Worm (Caenorhabditis elegans) whole organism, mixed stage, embryonic: Measurements from ENCODE around the gene pro-2.

Experiments
- blmp-1 ChIP-seq: fragments of 150-350 bp; optimal IDR thresholded peaks from 2 replicates; lab custom pipeline; 2014; ENCODE audit warnings: missing biosample characterization, missing genetic modification characterization
- ceh-39 ChIP-seq: fragments of 150-350 bp; optimal IDR thresholded peaks from 2 replicates; lab custom pipeline; 2014; ENCODE audit warnings: missing biosample characterization, missing genetic modification characterization
- ceh-43 ChIP-seq: fragments of 200-800 bp; sonication (Bioruptor generic); optimal IDR thresholded peaks from 2 replicates; lab custom pipeline; 2018; ENCODE audit warnings: mild to moderate bottlenecking, missing genetic modification characterization, moderate library complexity, missing compliant biosample characterization
- ceh-83 ChIP-seq: fragments of 200-800 bp; sonication (Bioruptor generic); optimal IDR thresholded peaks from 2 replicates; lab custom pipeline; 2018; ENCODE audit warnings: mild to moderate bottlenecking, missing genetic modification characterization, missing compliant biosample characterization
- ces-1 ChIP-seq: fragments of 150-350 bp; optimal IDR thresholded peaks from 2 replicates; lab custom pipeline; 2014; ENCODE audit warnings: missing biosample characterization, missing genetic modification reagents, missing genetic modification characterization
- cnd-1 ChIP-seq: fragments of 200-800 bp; sonication (Bioruptor generic); optimal IDR thresholded peaks from 2 replicates; lab custom pipeline; 2018; ENCODE audit warnings: mild to moderate bottlenecking, missing genetic modification characterization, missing compliant biosample characterization
- drap-1 ChIP-seq: fragments of 200-800 bp; sonication (Bioruptor generic); optimal IDR thresholded peaks from 3 replicates; lab custom pipeline; 2018; ENCODE audit warnings: mild to moderate bottlenecking, missing genetic modification characterization, missing compliant biosample characterization
- elt-1 ChIP-seq: sonication (generic microtip); optimal IDR thresholded peaks from 2 replicates; lab custom pipeline; 2017; ENCODE audit warnings: missing genetic modification characterization, mild to moderate bottlenecking, missing compliant biosample characterization, antibody characterized with exemption, moderate library complexity, borderline replicate concordance; ENCODE audit not compliant: insufficient read depth
- elt-3 ChIP-seq: fragments of 150-350 bp; optimal IDR thresholded peaks from 2 replicates; lab custom pipeline; 2014; ENCODE audit warnings: missing biosample characterization, missing genetic modification characterization
- flh-1 ChIP-seq: fragments of 200-800 bp; sonication (Bioruptor generic); optimal IDR thresholded peaks from 2 replicates; lab custom pipeline; 2018; ENCODE audit warnings: mild to moderate bottlenecking, missing genetic modification characterization, moderate library complexity, missing compliant biosample characterization
- ham-2 ChIP-seq: fragments of 200-800 bp; sonication (Bioruptor generic); optimal IDR thresholded peaks from 2 replicates; lab custom pipeline; 2018; ENCODE audit warnings: mild to moderate bottlenecking, missing genetic modification characterization, missing compliant biosample characterization
- lin-13 ChIP-seq: fragments of 150-350 bp; optimal IDR thresholded peaks from 2 replicates; lab custom pipeline; 2014; ENCODE audit warnings: missing biosample characterization, missing genetic modification characterization
- lsy-2 ChIP-seq: fragments of 150-350 bp; optimal IDR thresholded peaks from 2 replicates; lab custom pipeline; 2014; ENCODE audit warnings: missing biosample characterization, missing genetic modification characterization
- mab-5 ChIP-seq: fragments of 150-350 bp; optimal IDR thresholded peaks from 2 replicates; lab custom pipeline; 2014; ENCODE audit warnings: missing biosample characterization, missing genetic modification characterization
- mep-1 ChIP-seq: fragments of 150-350 bp; optimal IDR thresholded peaks from 2 replicates; lab custom pipeline; 2017; ENCODE audit warnings: missing biosample characterization, missing genetic modification reagents, missing genetic modification characterization, inconsistent platforms
- mls-2 ChIP-seq: sonication (generic microtip); optimal IDR thresholded peaks from 2 replicates; lab custom pipeline; 2016; ENCODE audit warnings: mild to moderate bottlenecking, missing genetic modification characterization, moderate library complexity, missing compliant biosample characterization
- nhr-12 ChIP-seq: fragments of 150-350 bp; optimal IDR thresholded peaks from 2 replicates; lab custom pipeline; 2014; ENCODE audit warnings: missing biosample characterization, missing genetic modification characterization
- nhr-2 ChIP-seq: fragments of 150-350 bp; optimal IDR thresholded peaks from 2 replicates; lab custom pipeline; 2014; ENCODE audit warnings: missing biosample characterization, missing genetic modification characterization
- nhr-237 ChIP-seq: fragments of 150-350 bp; optimal IDR thresholded peaks from 2 replicates; lab custom pipeline; 2014; ENCODE audit warnings: missing biosample characterization, missing genetic modification characterization
- nhr-28 ChIP-seq: fragments of 150-350 bp; optimal IDR thresholded peaks from 2 replicates; lab custom pipeline; 2014; ENCODE audit warnings: missing biosample characterization, missing genetic modification characterization
- nhr-76 ChIP-seq: sonication (generic microtip); optimal IDR thresholded peaks from 2 replicates; lab custom pipeline; 2017; ENCODE audit warnings: missing biosample characterization, missing genetic modification characterization
- pha-4 ChIP-seq: fragments of 150-350 bp; optimal IDR thresholded peaks from 2 replicates; lab custom pipeline; 2018; ENCODE audit warnings: missing biosample characterization, missing genetic modification reagents, missing genetic modification characterization
- sem-2 ChIP-seq: fragments of 200-800 bp; sonication (Bioruptor generic); optimal IDR thresholded peaks from 2 replicates; lab custom pipeline; 2018; ENCODE audit warnings: mild to moderate bottlenecking, missing genetic modification characterization, missing compliant biosample characterization
- sptf-1 ChIP-seq: sonication (generic microtip); optimal IDR thresholded peaks from 2 replicates; lab custom pipeline; 2017; ENCODE audit warnings: mild to moderate bottlenecking, missing genetic modification characterization, moderate library complexity, missing compliant biosample characterization
- tbx-8 ChIP-seq: fragments of 200-800 bp; sonication (Bioruptor generic); optimal IDR thresholded peaks from 2 replicates; lab custom pipeline; 2018; ENCODE audit warnings: mild to moderate bottlenecking, missing genetic modification characterization, moderate library complexity, missing compliant biosample characterization
- unc-120 ChIP-seq: sonication (generic microtip); optimal IDR thresholded peaks from 2 replicates; lab custom pipeline; 2017; ENCODE audit warnings: missing genetic modification characterization, missing compliant biosample characterization; ENCODE audit not compliant: poor library complexity, severe bottlenecking
- unc-39 ChIP-seq: fragments of 150-350 bp; optimal IDR thresholded peaks from 2 replicates; lab custom pipeline; 2014; ENCODE audit warnings: missing biosample characterization, missing genetic modification characterization
- unc-62 ChIP-seq: fragments of 150-350 bp; optimal IDR thresholded peaks from 2 replicates; lab custom pipeline; 2014; ENCODE audit warnings: missing biosample characterization, missing genetic modification reagents, missing genetic modification characterization
- zip-8 ChIP-seq: fragments of 150-350 bp; optimal IDR thresholded peaks from 2 replicates; lab custom pipeline; 2014; ENCODE audit warnings: missing biosample characterization, missing genetic modification characterization
- ztf-11 ChIP-seq: fragments of 150-350 bp; optimal IDR thresholded peaks from 2 replicates; lab custom pipeline; 2014; ENCODE audit warnings: missing biosample characterization, missing genetic modification characterization

The pro-2 gene

ce11 chrII:10350487-10350886 lies 5.6 kb upstream of the pro-2 start, which contains the start of gene C07E3.9:
C07E3.9 (plus strand) TSS chrII:10350756.
- no peak for TF ChIP-seq mls-2 (tag; lab: Kevin White, UChicago)
- no peak for TF ChIP-seq pha-4 (tag; lab: Kevin White, UChicago)
- TF ChIP-seq nhr-237: peak; percentile 40
- peak; percentile 87 for TF ChIP-seq ces-1 (GFP tag; lab: Kevin White, UChicago)
- no peak for TF ChIP-seq nhr-12
- peak; percentile 56 for TF ChIP-seq lsy-2 (tag; lab: Kevin White, UChicago)
- no peak for TF ChIP-seq unc-62 (GFP tag; lab: Kevin White, UChicago)
- TF ChIP-seq ceh-43 (GFP tag; lab: Kevin White, UChicago): no peak
- TF ChIP-seq unc-120: no peak
- no peak for TF ChIP-seq elt-1

ce11 chrII:10349915-10350314 lies 5.0 kb upstream of the pro-2 start, which contains the start of gene stip-1:
stip-1 (minus strand) TSS chrII:10350012.
- TF ChIP-seq flh-1 (GFP tag; lab: Kevin White, UChicago) (no peak), ceh-83 (GFP tag; lab: Kevin White, UChicago) (no peak), sem-2 (GFP tag; lab: Kevin White, UChicago) (no peak)

- TF ChIP-seq mab-5 (tag; lab: Kevin White, UChicago) (no peak), tbx-8 (GFP tag; lab: Kevin White, UChicago) (no peak), sem-2 (GFP tag; lab: Kevin White, UChicago) (no peak), elt-1 (no peak), cnd-1 (tag; lab: Kevin White, UChicago) (no peak), nhr-76 (no peak), nhr-28 (no peak), pha-4 (tag; lab: Kevin White, UChicago) (no peak), unc-120 (no peak)
Measured at ce11 chrII:10346075-10346474, 1.2 kb upstream of the pro-2 start, which contains the start of gene C07E3.10. C07E3.10 (plus strand) TSS chrII:10346375.

ce11 chrII:10336151-10336550 lies 8.8 kb downstream of the pro-2 start:
- peak; percentile 58 for TF ChIP-seq sptf-1

- TF ChIP-seq ztf-11 (no peak), drap-1 (GFP tag; lab: Kevin White, UChicago) (no peak), ceh-39 (no peak), mls-2 (tag; lab: Kevin White, UChicago) (no peak), ham-2 (GFP tag; lab: Kevin White, UChicago) (no peak), mep-1 (no peak)
- TF ChIP-seq, all 35 proteins: peak for 0
Measured at ce11 chrII:10329754-10330153, 15.2 kb downstream of the pro-2 start.

DNA sequence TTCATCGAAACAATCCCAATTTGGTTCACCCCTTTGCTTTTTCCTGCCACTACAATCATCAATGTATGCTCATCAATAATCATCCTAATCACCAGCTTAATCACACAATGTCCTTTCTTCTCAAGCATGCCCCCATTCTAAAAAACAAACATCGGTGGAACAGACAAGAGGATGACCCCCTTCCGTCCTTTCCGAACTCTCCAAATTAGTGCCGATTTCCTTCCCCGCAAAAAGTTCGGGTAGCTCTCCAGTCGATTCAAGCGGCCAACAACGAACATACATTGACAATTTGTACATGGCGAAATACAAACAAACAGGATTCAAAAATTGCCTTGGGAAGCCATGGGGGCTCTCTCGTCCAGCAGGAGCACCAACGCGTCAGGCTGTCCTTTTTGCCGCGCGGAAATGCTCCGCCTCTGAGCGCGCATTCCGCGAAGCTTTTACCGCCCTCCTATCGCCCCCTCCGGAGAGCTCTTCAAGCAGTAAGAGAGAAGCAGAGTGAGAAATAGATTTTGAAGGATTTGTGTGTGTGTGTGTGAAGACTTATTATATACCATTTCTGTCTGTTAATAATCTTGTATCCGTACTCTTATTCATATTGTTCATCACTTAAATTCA lies 19.2 kb downstream of the pro-2 start, which contains the start of gene appg-1:
Gene appg-1 (plus strand): TSS at position 427 of the 618 bp plus-strand sequence.
- TF ChIP-seq sem-2 (GFP tag; lab: Kevin White, UChicago) (no peak), nhr-237 (no peak), nhr-12 (no peak), mep-1 (no peak), nhr-28 (no peak), flh-1 (GFP tag; lab: Kevin White, UChicago) (no peak), ham-2 (GFP tag; lab: Kevin White, UChicago) (no peak), unc-39 (tag; lab: Kevin White, UChicago) (no peak)
- TF ChIP-seq, all 35 proteins: peak for 0

DNA sequence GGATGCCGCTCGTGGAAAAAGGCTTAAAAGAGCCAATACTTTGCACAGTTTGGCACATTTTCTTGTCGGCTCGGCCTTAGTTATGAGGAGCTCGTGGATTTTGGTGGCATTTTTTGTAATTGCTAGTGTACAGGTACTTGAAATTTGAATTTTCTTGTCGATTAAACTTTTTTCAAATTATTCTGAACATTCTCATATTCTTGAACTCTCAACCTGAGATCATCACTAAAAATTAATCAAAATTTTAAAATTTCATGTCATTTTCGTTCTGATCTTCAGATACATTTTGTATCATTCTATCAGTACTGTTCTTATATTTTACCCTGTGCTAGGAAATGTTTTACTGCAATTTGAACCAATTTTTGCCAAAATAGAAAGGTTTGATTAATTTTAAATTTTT lies 23.5 kb downstream of the pro-2 start, which contains the start of gene idpp-4:
Gene idpp-4 (plus strand): TSS at position 51 of the 400 bp plus-strand sequence.
- no peak for TF ChIP-seq unc-62 (GFP tag; lab: Kevin White, UChicago)
- no peak for TF ChIP-seq flh-1 (GFP tag; lab: Kevin White, UChicago)
- TF ChIP-seq nhr-28: no peak
- TF ChIP-seq nhr-2 (tag; lab: Kevin White, UChicago): no peak
- TF ChIP-seq lin-13: no peak
- TF ChIP-seq zip-8 (tag; lab: Kevin White, UChicago): no peak
- TF ChIP-seq tbx-8 (GFP tag; lab: Kevin White, UChicago): no peak
- TF ChIP-seq blmp-1 (tag; lab: Kevin White, UChicago): no peak
- no peak for TF ChIP-seq ces-1 (GFP tag; lab: Kevin White, UChicago)
- no peak for TF ChIP-seq ceh-43 (GFP tag; lab: Kevin White, UChicago)
- TF ChIP-seq elt-3: no peak
- TF ChIP-seq sem-2 (GFP tag; lab: Kevin White, UChicago): no peak
- no peak for TF ChIP-seq ceh-83 (GFP tag; lab: Kevin White, UChicago)
- TF ChIP-seq ztf-11: no peak
- no peak for TF ChIP-seq elt-1
- no peak for TF ChIP-seq lsy-2 (tag; lab: Kevin White, UChicago)
- no peak for TF ChIP-seq mep-1
- TF ChIP-seq cnd-1 (tag; lab: Kevin White, UChicago): no peak
- TF ChIP-seq pha-4 (tag; lab: Kevin White, UChicago): no peak
